Worm (Caenorhabditis elegans) whole organism, young adult: ENCODE data around the gene Y45F3A.5.

Experiments used
- B0336.3 ChIP-seq: fragments of 200-800 bp; sonication (Bioruptor generic); IDR thresholded peaks from 2 replicates; pipeline ENCODE4 v1.3.6; 2022; ENCODE audit warnings: missing genetic modification characterization, missing compliant biosample characterization
- F10E7.11 ChIP-seq: sonication (generic microtip); optimal IDR thresholded peaks from 2 replicates; lab custom pipeline; 2017; ENCODE audit warnings: mild to moderate bottlenecking, missing genetic modification characterization, moderate library complexity, missing compliant biosample characterization
- F23B12.7 ChIP-seq: sonication (generic microtip); optimal IDR thresholded peaks from 2 replicates; lab custom pipeline; 2017; ENCODE audit warnings: missing genetic modification characterization, mild to moderate bottlenecking, missing compliant biosample characterization, antibody characterized with exemption, moderate library complexity; ENCODE audit not compliant: insufficient read depth
- F49E8.2 ChIP-seq: sonication (generic microtip); optimal IDR thresholded peaks from 3 replicates; lab custom pipeline; 2017; ENCODE audit warnings: missing genetic modification characterization, mild to moderate bottlenecking, missing compliant biosample characterization, antibody characterized with exemption, moderate library complexity; ENCODE audit not compliant: insufficient read depth
- Y53F4B.3 ChIP-seq: fragments of 200-800 bp; sonication (Bioruptor generic); IDR thresholded peaks from 2 replicates; pipeline ENCODE4 v1.3.6; 2022; ENCODE audit warnings: missing genetic modification reagents, missing genetic modification characterization, missing compliant biosample characterization
- Y56A3A.18 ChIP-seq: fragments of 200-800 bp; sonication (Bioruptor generic); IDR thresholded peaks from 2 replicates; pipeline ENCODE4 v1.3.6; 2022; ENCODE audit warnings: missing genetic modification reagents, missing genetic modification characterization, missing compliant biosample characterization
- Y95B8A.8 ChIP-seq: fragments of 200-800 bp; sonication (Bioruptor generic); IDR thresholded peaks from 2 replicates; pipeline ENCODE4 v1.3.6; 2022; ENCODE audit warnings: missing genetic modification reagents, missing genetic modification characterization, missing compliant biosample characterization
- ZK185.1 ChIP-seq: sonication (generic microtip); optimal IDR thresholded peaks from 2 replicates; lab custom pipeline; 2016; ENCODE audit warnings: mild to moderate bottlenecking, missing genetic modification characterization, missing compliant biosample characterization; ENCODE audit not compliant: poor library complexity, severe bottlenecking
- akir-1 ChIP-seq: fragments of 200-800 bp; sonication (Bioruptor generic); optimal IDR thresholded peaks from 2 replicates; lab custom pipeline; 2018; ENCODE audit warnings: mild to moderate bottlenecking, missing genetic modification characterization, moderate library complexity, missing compliant biosample characterization
- ama-1 ChIP-seq, 3 experiments: fragments of 150-350 bp in 1 of 3; sonication (generic microtip) in 2 of 3; optimal IDR thresholded peaks; 2 replicates each; lab custom pipeline; 2014 to 2018; ENCODE audit warnings: missing biosample characterization in 2 of 3, missing genetic modification characterization in 2 of 3, missing genetic modification reagents in 2 of 3
- ccch-3 ChIP-seq: fragments of 200-800 bp; sonication (Bioruptor generic); optimal IDR thresholded peaks from 2 replicates; lab custom pipeline; 2018; ENCODE audit warnings: mild to moderate bottlenecking, missing genetic modification characterization, missing compliant biosample characterization
- ceh-100 ChIP-seq: fragments of 200-800 bp; sonication (Bioruptor generic); IDR thresholded peaks from 2 replicates; pipeline ENCODE4 v1.3.6; 2022; ENCODE audit warnings: missing genetic modification reagents, missing genetic modification characterization, missing compliant biosample characterization
- ceh-91 ChIP-seq: fragments of 200-800 bp; sonication (Bioruptor generic); IDR thresholded peaks from 2 replicates; pipeline ENCODE4 v1.3.6; 2022; ENCODE audit warnings: missing genetic modification reagents, missing genetic modification characterization, missing compliant biosample characterization
- die-1 ChIP-seq: sonication (generic microtip); optimal IDR thresholded peaks from 2 replicates; lab custom pipeline; 2016; ENCODE audit warnings: missing genotype, mild to moderate bottlenecking, missing genetic modification characterization, missing compliant biosample characterization
- dox-1 ChIP-seq: fragments of 200-800 bp; sonication (Bioruptor generic); IDR thresholded peaks from 2 replicates; pipeline ENCODE4 v1.3.6; 2022; ENCODE audit warnings: missing genetic modification reagents, missing genetic modification characterization, missing compliant biosample characterization
- dpff-1 ChIP-seq: sonication (generic microtip); optimal IDR thresholded peaks from 2 replicates; lab custom pipeline; 2017; ENCODE audit warnings: mild to moderate bottlenecking, missing genetic modification characterization, missing compliant biosample characterization
- ekl-4 ChIP-seq: fragments of 200-800 bp; sonication (Bioruptor generic); IDR thresholded peaks from 2 replicates; pipeline ENCODE4 v1.3.6; 2022; ENCODE audit warnings: missing genetic modification reagents, missing genetic modification characterization, missing compliant biosample characterization
- fkh-3 ChIP-seq: sonication (generic microtip); optimal IDR thresholded peaks from 2 replicates; lab custom pipeline; 2016; ENCODE audit warnings: mild to moderate bottlenecking, missing genetic modification characterization, missing compliant biosample characterization
- hlh-12 ChIP-seq: sonication (generic microtip); optimal IDR thresholded peaks from 2 replicates; lab custom pipeline; 2016; ENCODE audit warnings: missing genetic modification characterization, missing compliant biosample characterization
- hmg-1.2 ChIP-seq: fragments of 200-800 bp; sonication (Bioruptor generic); IDR thresholded peaks from 2 replicates; pipeline ENCODE4 v1.3.6; 2022; ENCODE audit warnings: missing genetic modification reagents, missing genetic modification characterization, missing compliant biosample characterization
- hsf-1 ChIP-seq: fragments of 200-800 bp; sonication (Bioruptor generic); IDR thresholded peaks from 2 replicates; pipeline ENCODE4 v1.3.6; 2022; ENCODE audit warnings: missing genetic modification reagents, missing genetic modification characterization, missing compliant biosample characterization
- lag-1 ChIP-seq: fragments of 200-800 bp; sonication (Bioruptor generic); IDR thresholded peaks from 2 replicates; pipeline ENCODE4 v1.3.6; 2022; ENCODE audit warnings: missing genetic modification reagents, missing genetic modification characterization, missing compliant biosample characterization
- lin-26 ChIP-seq: fragments of 200-800 bp; sonication (Bioruptor generic); IDR thresholded peaks from 2 replicates; pipeline ENCODE4 v1.3.6; 2022; ENCODE audit warnings: missing genetic modification reagents, missing genetic modification characterization, missing compliant biosample characterization
- lin-40 ChIP-seq: sonication (generic microtip); optimal IDR thresholded peaks from 2 replicates; lab custom pipeline; 2016; ENCODE audit warnings: missing genetic modification characterization, mild to moderate bottlenecking, missing compliant biosample characterization, missing genotype, missing genetic modification reagents
- lin-54 ChIP-seq: fragments of 200-800 bp; sonication (Bioruptor generic); optimal IDR thresholded peaks from 2 replicates; lab custom pipeline; 2018; ENCODE audit warnings: mild to moderate bottlenecking, missing genetic modification characterization, missing compliant biosample characterization
- lir-1 ChIP-seq: fragments of 200-800 bp; sonication (Bioruptor generic); conservative IDR thresholded peaks from 2 replicates; pipeline ENCODE4 v1.3.6; 2022; ENCODE audit warnings: missing genetic modification reagents, missing genetic modification characterization, missing compliant biosample characterization
- lsl-1 ChIP-seq: fragments of 200-800 bp; sonication (Bioruptor generic); optimal IDR thresholded peaks from 2 replicates; lab custom pipeline; 2018; ENCODE audit warnings: mild to moderate bottlenecking, missing genetic modification characterization, moderate library complexity, missing compliant biosample characterization
- madf-3 ChIP-seq: fragments of 200-800 bp; sonication (Bioruptor generic); IDR thresholded peaks from 2 replicates; pipeline ENCODE4 v1.3.6; 2022; ENCODE audit warnings: missing genetic modification reagents, missing genetic modification characterization, missing compliant biosample characterization
- madf-8 ChIP-seq: fragments of 200-800 bp; sonication (Bioruptor generic); conservative IDR thresholded peaks from 2 replicates; pipeline ENCODE4 v1.3.6; 2022; ENCODE audit warnings: missing genetic modification reagents, missing genetic modification characterization, missing compliant biosample characterization
- mes-4 ChIP-seq: sonication (generic microtip); optimal IDR thresholded peaks from 2 replicates; lab custom pipeline; 2016; ENCODE audit warnings: missing genotype, missing genetic modification characterization, missing compliant biosample characterization
- mxl-1 ChIP-seq: sonication (generic microtip); optimal IDR thresholded peaks from 2 replicates; lab custom pipeline; 2016; ENCODE audit warnings: missing genetic modification characterization, missing compliant biosample characterization
- nhr-179 ChIP-seq: sonication (generic microtip); optimal IDR thresholded peaks from 2 replicates; lab custom pipeline; 2016; ENCODE audit warnings: mild to moderate bottlenecking, missing genetic modification characterization, missing compliant biosample characterization
- nhr-27 ChIP-seq: fragments of 200-800 bp; sonication (Bioruptor generic); optimal IDR thresholded peaks from 2 replicates; lab custom pipeline; 2018; ENCODE audit warnings: mild to moderate bottlenecking, missing genetic modification characterization, moderate library complexity, missing compliant biosample characterization
- nhr-80 ChIP-seq: sonication (generic microtip); optimal IDR thresholded peaks from 2 replicates; lab custom pipeline; 2016; ENCODE audit warnings: missing genetic modification characterization, missing compliant biosample characterization
- rcor-1 ChIP-seq: fragments of 200-800 bp; sonication (Bioruptor generic); IDR thresholded peaks from 2 replicates; pipeline ENCODE4 v1.3.6; 2022; ENCODE audit warnings: missing genetic modification reagents, missing genetic modification characterization, missing compliant biosample characterization
- snpc-1.1 ChIP-seq: sonication (generic microtip); optimal IDR thresholded peaks from 2 replicates; lab custom pipeline; 2017; ENCODE audit warnings: missing genetic modification characterization, mild to moderate bottlenecking, missing compliant biosample characterization, antibody characterized with exemption, moderate library complexity, missing genotype, missing genetic modification reagents; ENCODE audit not compliant: insufficient read depth
- snpc-1.3 ChIP-seq: sonication (generic microtip); optimal IDR thresholded peaks from 2 replicates; lab custom pipeline; 2017; ENCODE audit warnings: missing genetic modification characterization, mild to moderate bottlenecking, missing compliant biosample characterization, antibody characterized with exemption, moderate library complexity, missing genotype, missing genetic modification reagents; ENCODE audit not compliant: insufficient read depth
- snpc-4 ChIP-seq, 5 experiments: fragments of 150-350 bp in 1 of 5; sonication (generic microtip) in 4 of 5; optimal IDR thresholded peaks; 2 replicates each; lab custom pipeline; 2014 to 2018; ENCODE audit warnings: missing genetic modification characterization in 5 of 5, missing biosample characterization in 3 of 5, antibody characterized with exemption in 2 of 5, mild to moderate bottlenecking in 2 of 5, missing compliant biosample characterization in 2 of 5, missing genotype in 2 of 5, moderate library complexity in 2 of 5, missing genetic modification reagents in 1 of 5
- tbp1 ChIP-seq: fragments of 200-800 bp; sonication (Bioruptor generic); optimal IDR thresholded peaks from 2 replicates; lab custom pipeline; 2018; ENCODE audit warnings: mild to moderate bottlenecking, missing genetic modification characterization, missing compliant biosample characterization
- ztf-22 ChIP-seq: fragments of 200-800 bp; sonication (Bioruptor generic); optimal IDR thresholded peaks from 2 replicates; lab custom pipeline; 2018; ENCODE audit warnings: mild to moderate bottlenecking, missing genetic modification characterization, moderate library complexity, missing compliant biosample characterization
- ztf-26 ChIP-seq: sonication (generic microtip); optimal IDR thresholded peaks from 2 replicates; lab custom pipeline; 2017; ENCODE audit warnings: missing genetic modification characterization, missing compliant biosample characterization

Gene Y45F3A.5

DNA sequence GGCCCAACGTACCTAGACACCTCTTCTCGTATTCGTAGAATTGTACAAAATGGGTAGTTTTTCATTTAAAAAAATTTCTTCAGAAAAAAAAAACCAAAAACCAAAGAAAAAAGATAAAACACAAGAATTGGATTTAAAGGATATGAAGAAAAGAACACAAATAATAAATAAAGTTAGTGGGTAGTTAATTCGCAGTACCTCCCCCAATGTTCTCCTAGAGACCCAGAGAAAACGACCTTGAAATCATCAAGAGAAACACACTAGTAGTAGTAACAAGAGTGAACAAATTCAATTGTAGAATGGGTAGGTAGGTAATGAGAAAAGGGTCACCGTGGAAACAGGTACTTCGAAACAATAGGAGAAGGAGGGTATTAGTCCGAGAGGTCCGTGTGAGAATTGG, 8.4 kb downstream of the Y45F3A.5 start (continued):
- TF ChIP-seq lin-54 (GFP tag; lab: Kevin White, UChicago) (no peak), madf-8 (no peak), ztf-22 (GFP tag; lab: Kevin White, UChicago) (no peak), die-1 (tag; lab: Kevin White, UChicago) (no peak), hsf-1 (GFP tag; lab: Robert Waterston, UW) (no peak), lag-1 (no peak), dox-1 (no peak)

- peak; percentile 70 for TF ChIP-seq snpc-4 (GFP tag; optimal IDR thresholded peaks at IDR 0.05; lab: Kevin White, UChicago)
- peak in 3 of 4 experiments; percentile 62 to 95 (median 93) for TF ChIP-seq snpc-4 (tag; optimal IDR thresholded peaks at IDR 0.05; lab: Kevin White, UChicago)
- TF ChIP-seq hmg-1.2 (GFP tag; lab: Robert Waterston, UW), result 0 out of 2 replicates have a peak, but pooled peaks have one; percentile 28
- peak; percentile 73 for TF ChIP-seq snpc-1.1 (tag; lab: Kevin White, UChicago)
Measured at ce11 chrIII:10576316-10576715, 9.8 kb downstream of the Y45F3A.5 start.

- TF ChIP-seq ZK185.1 (tag; lab: Kevin White, UChicago), result no peak
- TF ChIP-seq Y95B8A.8, result no peak
- no peak for TF ChIP-seq dpff-1 (tag; lab: Kevin White, UChicago)
- no peak for TF ChIP-seq madf-3
- TF ChIP-seq Y56A3A.18 (GFP tag; lab: Robert Waterston, UW), result no peak
- TF ChIP-seq F10E7.11, result no peak
- no peak for TF ChIP-seq nhr-179 (tag; lab: Kevin White, UChicago)
- TF ChIP-seq lin-40, result no peak
- no peak for TF ChIP-seq mes-4
- TF ChIP-seq snpc-1.3 (tag; lab: Kevin White, UChicago), result no peak
- no peak for TF ChIP-seq mxl-1
- no peak for TF ChIP-seq ekl-4
- no peak for TF ChIP-seq lin-26
- no peak for TF ChIP-seq die-1 (tag; lab: Kevin White, UChicago)
- no peak for TF ChIP-seq nhr-27 (tag; lab: Kevin White, UChicago)
- TF ChIP-seq B0336.3, result no peak
- no peak for TF ChIP-seq Y53F4B.3
- TF ChIP-seq ceh-100, result no peak
Measured at ce11 chrIII:10575320-10575719, 10.8 kb downstream of the Y45F3A.5 start, which contains the start of gene Y45F3A.4. Gene Y45F3A.4, minus strand, starts transcription at chrIII:10575420.

- no peak for TF ChIP-seq B0336.3
- no peak for TF ChIP-seq fkh-3
- TF ChIP-seq tbp1 (GFP tag; lab: Kevin White, UChicago), result no peak
- TF ChIP-seq hlh-12 (tag; lab: Kevin White, UChicago), result no peak
- TF ChIP-seq akir-1 (GFP tag; lab: Kevin White, UChicago), result no peak
- TF ChIP-seq F23B12.7 (tag; lab: Kevin White, UChicago), result no peak
- no peak for TF ChIP-seq ama-1 (optimal IDR thresholded peaks at IDR 0.05; lab: Kevin White, UChicago)
- TF ChIP-seq ama-1 (GFP tag; optimal IDR thresholded peaks at IDR 0.05; lab: Kevin White, UChicago), result no peak
- no peak for TF ChIP-seq lsl-1 (GFP tag; lab: Kevin White, UChicago)
- no peak for TF ChIP-seq lag-1
- TF ChIP-seq ceh-91 (GFP tag; lab: Robert Waterston, UW), result no peak
- no peak for TF ChIP-seq ztf-26 (tag; lab: Kevin White, UChicago)
- no peak for TF ChIP-seq die-1 (tag; lab: Kevin White, UChicago)
- no peak for TF ChIP-seq rcor-1 (GFP tag; lab: Robert Waterston, UW)
- no peak for TF ChIP-seq ZK185.1 (tag; lab: Kevin White, UChicago)
- TF ChIP-seq ccch-3 (GFP tag; lab: Kevin White, UChicago), result no peak
- TF ChIP-seq lir-1 (GFP tag; lab: Robert Waterston, UW), result no peak
- no peak for TF ChIP-seq nhr-80 (tag; lab: Kevin White, UChicago)
- TF ChIP-seq F49E8.2 (tag; lab: Kevin White, UChicago), result no peak
Measured at ce11 chrIII:10569246-10569645, 16.9 kb downstream of the Y45F3A.5 start.
